Fruit fly (Drosophila melanogaster) whole organism, embryonic: Measurements from ENCODE around the gene Arl8.
A peak's percentile ranks its signal among the peaks of the same experiment; 100 is the strongest.

ENCODE experiments used
- Antp ChIP-seq: fragments of 200-800 bp; sonication (Bioruptor generic); optimal IDR thresholded peaks from 3 replicates; lab custom pipeline; 2016; ENCODE audit warnings: missing biosample characterization, missing genetic modification characterization
- Atf3 ChIP-seq: fragments of 200-800 bp; sonication (Bioruptor generic); optimal IDR thresholded peaks from 3 replicates; lab custom pipeline; 2016; ENCODE audit warnings: missing biosample characterization, missing genetic modification characterization
- Awh ChIP-seq: fragments of 200-800 bp; sonication (Bioruptor generic); IDR thresholded peaks from 2 replicates; pipeline ENCODE4, ENCODE4 v1.3.6; 2022; ENCODE audit warnings: missing biosample characterization, missing genetic modification characterization
- B-H2 ChIP-seq: fragments of 200-800 bp; sonication (Bioruptor generic); optimal IDR thresholded peaks from 2 replicates; lab custom pipeline; 2018; ENCODE audit warnings: missing biosample characterization, mild to moderate bottlenecking, missing genetic modification characterization
- BEAF-32 ChIP-seq: fragments of 200-800 bp; sonication (Bioruptor generic); optimal IDR thresholded peaks from 3 replicates; lab custom pipeline; 2017; ENCODE audit warnings: missing biosample characterization, missing genetic modification characterization, mild to moderate bottlenecking, moderate library complexity, missing genetic modification reagents
- Bgb ChIP-seq: fragments of 200-800 bp; sonication (Bioruptor generic); IDR thresholded peaks from 2 replicates; pipeline ENCODE4 v1.3.6; 2022; ENCODE audit warnings: missing biosample characterization, missing genetic modification characterization; ENCODE audit not compliant: partially characterized antibody
- Bteb2 ChIP-seq: fragments of 200-800 bp; sonication (Bioruptor generic); optimal IDR thresholded peaks from 2 replicates; lab custom pipeline; 2016; ENCODE audit warnings: missing biosample characterization, missing genetic modification characterization
- CG10654 ChIP-seq: fragments of 200-800 bp; sonication (Bioruptor generic); optimal IDR thresholded peaks from 2 replicates; lab custom pipeline; 2016; ENCODE audit warnings: missing biosample characterization, missing genetic modification characterization
- CG11093 ChIP-seq: fragments of 200-800 bp; sonication (Bioruptor generic); IDR thresholded peaks from 3 replicates; pipeline ENCODE4 v1.3.6; 2022; ENCODE audit warnings: missing biosample characterization, missing genetic modification characterization
- CG11247 ChIP-seq: fragments of 200-800 bp; sonication (Bioruptor generic); IDR thresholded peaks from 2 replicates; pipeline ENCODE4 v1.3.6; 2022; ENCODE audit warnings: missing biosample characterization, missing genetic modification characterization
- CG11456 ChIP-seq: fragments of 200-800 bp; sonication (Bioruptor generic); IDR thresholded peaks from 3 replicates; pipeline ENCODE4 v1.3.6; 2022; ENCODE audit warnings: missing biosample characterization, missing genetic modification characterization
- CG12299 ChIP-seq: fragments of 200-800 bp; sonication (Bioruptor generic); optimal IDR thresholded peaks from 2 replicates; lab custom pipeline; 2018; ENCODE audit warnings: missing biosample characterization, mild to moderate bottlenecking, missing genetic modification characterization
- CG13287 ChIP-seq: fragments of 200-800 bp; sonication (Bioruptor generic); IDR thresholded peaks from 2 replicates; pipeline ENCODE4 v1.3.6; 2022; ENCODE audit warnings: missing biosample characterization, missing genetic modification characterization; ENCODE audit not compliant: partially characterized antibody
- CG15073 ChIP-seq: fragments of 200-800 bp; sonication (Bioruptor generic); optimal IDR thresholded peaks from 2 replicates; lab custom pipeline; 2016; ENCODE audit warnings: missing biosample characterization, missing genetic modification characterization
- CG16863 ChIP-seq: fragments of 200-800 bp; sonication (Bioruptor generic); optimal IDR thresholded peaks from 3 replicates; lab custom pipeline; 2016; ENCODE audit warnings: missing biosample characterization, missing genetic modification characterization
- CG18476 ChIP-seq: fragments of 200-800 bp; sonication (Bioruptor generic); optimal IDR thresholded peaks from 2 replicates; lab custom pipeline; 2016; ENCODE audit warnings: missing biosample characterization, mild to moderate bottlenecking, missing genetic modification characterization
- CG33557 ChIP-seq: fragments of 200-800 bp; sonication (Bioruptor generic); optimal IDR thresholded peaks from 2 replicates; lab custom pipeline; 2019; ENCODE audit warnings: missing biosample characterization, mild to moderate bottlenecking, missing genetic modification characterization, moderate library complexity
- CG3838 ChIP-seq: fragments of 200-800 bp; sonication (Bioruptor generic); optimal IDR thresholded peaks from 3 replicates; lab custom pipeline; 2016; ENCODE audit warnings: missing biosample characterization, missing genetic modification characterization
- CG4707 ChIP-seq: fragments of 200-800 bp; sonication (Bioruptor generic); optimal IDR thresholded peaks from 2 replicates; lab custom pipeline; 2018; ENCODE audit warnings: missing biosample characterization, mild to moderate bottlenecking, missing genetic modification characterization, moderate library complexity
- CG4820 ChIP-seq: fragments of 200-800 bp; sonication (Bioruptor generic); optimal IDR thresholded peaks from 3 replicates; lab custom pipeline; 2016; ENCODE audit warnings: missing biosample characterization, missing genetic modification characterization
- CG8281 ChIP-seq: fragments of 200-800 bp; sonication (Bioruptor generic); optimal IDR thresholded peaks from 2 replicates; lab custom pipeline; 2018; ENCODE audit warnings: missing biosample characterization, mild to moderate bottlenecking, missing genetic modification characterization, moderate library complexity
- D ChIP-seq, 2 experiments: fragments of 200-800 bp in 1 of 2; fragments of >200 bp in 1 of 2; sonication (Bioruptor generic) in 1 of 2; optimal IDR thresholded peaks; 2 replicates in 1 of 2; 3 replicates in 1 of 2; lab custom pipeline; 2017; ENCODE audit warnings: mild to moderate bottlenecking in 1 of 2, missing biosample characterization in 1 of 2, missing genetic modification characterization in 1 of 2, missing genetic modification reagents in 1 of 2
- Doc3 ChIP-seq: fragments of 200-800 bp; sonication (Bioruptor generic); IDR thresholded peaks from 3 replicates; pipeline ENCODE4 v1.3.6; 2022; ENCODE audit warnings: missing biosample characterization, missing genetic modification characterization; ENCODE audit not compliant: partially characterized antibody
- E2f2 ChIP-seq: fragments of 200-800 bp; sonication (Bioruptor generic); IDR thresholded peaks from 2 replicates; pipeline ENCODE4 v1.3.6; 2022; ENCODE audit warnings: missing biosample characterization, missing genetic modification characterization
- Elba2 ChIP-seq: fragments of 200-800 bp; sonication (Bioruptor generic); optimal IDR thresholded peaks from 3 replicates; lab custom pipeline; 2016; ENCODE audit warnings: missing biosample characterization, missing genetic modification characterization
- Gsc ChIP-seq: fragments of 200-800 bp; sonication (Bioruptor generic); IDR thresholded peaks from 2 replicates; pipeline ENCODE4 v1.3.6; 2022; ENCODE audit warnings: missing biosample characterization, missing genetic modification characterization
- HHEX ChIP-seq: fragments of 200-800 bp; sonication (Bioruptor generic); optimal IDR thresholded peaks from 3 replicates; lab custom pipeline; 2017; ENCODE audit warnings: missing biosample characterization, mild to moderate bottlenecking, missing genetic modification characterization, missing genetic modification reagents
- Lpt ChIP-seq: fragments of >200 bp; optimal IDR thresholded peaks from 2 replicates; lab custom pipeline; 2018; ENCODE audit warnings: missing biosample characterization, missing genetic modification characterization
- Med ChIP-seq: fragments of 200-800 bp; sonication (Bioruptor generic); peaks from one replicate; lab custom pipeline; 2016; ENCODE audit warnings: missing biosample characterization, missing genetic modification characterization, mild to moderate bottlenecking, inconsistent platforms, moderate library complexity
- Meics ChIP-seq: fragments of 200-800 bp; sonication (Bioruptor generic); optimal IDR thresholded peaks from 2 replicates; lab custom pipeline; 2017; ENCODE audit warnings: missing biosample characterization, mild to moderate bottlenecking, missing genetic modification characterization
- Mes4 ChIP-seq: fragments of 200-800 bp; sonication (Bioruptor generic); optimal IDR thresholded peaks from 2 replicates; lab custom pipeline; 2016; ENCODE audit warnings: missing biosample characterization, missing genetic modification characterization
- Sox100B ChIP-seq: fragments of 200-800 bp; sonication (Bioruptor generic); optimal IDR thresholded peaks from 3 replicates; lab custom pipeline; 2018; ENCODE audit warnings: missing biosample characterization, mild to moderate bottlenecking, missing genetic modification characterization
- Sry-δ ChIP-seq: fragments of 200-800 bp; sonication (Bioruptor generic); optimal IDR thresholded peaks from 2 replicates; lab custom pipeline; 2016; ENCODE audit warnings: missing biosample characterization, missing genetic modification characterization
- Taf1 ChIP-seq: fragments of 200-800 bp; sonication (Bioruptor generic); IDR thresholded peaks from 2 replicates; pipeline ENCODE4 v1.3.6; 2022; ENCODE audit warnings: missing biosample characterization, missing genetic modification characterization
- da ChIP-seq: fragments of 200-800 bp; sonication (Bioruptor generic); optimal IDR thresholded peaks from 2 replicates; lab custom pipeline; 2016; ENCODE audit warnings: missing biosample characterization, missing genetic modification characterization
- dati ChIP-seq: fragments of 200-800 bp; sonication (Bioruptor generic); IDR thresholded peaks from 2 replicates; pipeline ENCODE4 v1.3.6; 2022; ENCODE audit warnings: missing biosample characterization, missing genetic modification characterization
- dpn ChIP-seq, 2 experiments: fragments of 200-800 bp; sonication (Bioruptor generic); optimal IDR thresholded peaks; 3 replicates each; lab custom pipeline; 2016; ENCODE audit warnings: missing biosample characterization in 2 of 2, missing genetic modification characterization in 2 of 2
- ewg ChIP-seq: fragments of 200-800 bp; sonication (Bioruptor generic); optimal IDR thresholded peaks from 3 replicates; lab custom pipeline; 2017; ENCODE audit warnings: mild to moderate bottlenecking, missing biosample characterization, missing genetic modification reagents, missing genetic modification characterization
- gfzf ChIP-seq: fragments of 200-800 bp; sonication (Bioruptor generic); optimal IDR thresholded peaks from 2 replicates; lab custom pipeline; 2016; ENCODE audit warnings: missing biosample characterization, mild to moderate bottlenecking, missing genetic modification characterization, moderate library complexity
- jigr1 ChIP-seq: fragments of 200-800 bp; sonication (Bioruptor generic); IDR thresholded peaks from 3 replicates; pipeline ENCODE4 v1.3.6; 2022; ENCODE audit warnings: missing biosample characterization, missing genetic modification characterization
- lab ChIP-seq: fragments of 200-800 bp; sonication (Bioruptor generic); optimal IDR thresholded peaks from 3 replicates; lab custom pipeline; 2017; ENCODE audit warnings: missing biosample characterization, missing genetic modification characterization, mild to moderate bottlenecking, moderate library complexity, missing genetic modification reagents
- nerfin-2 ChIP-seq: fragments of 200-800 bp; sonication (Bioruptor generic); IDR thresholded peaks from 2 replicates; pipeline ENCODE4 v1.3.6; 2022; ENCODE audit warnings: missing biosample characterization, missing genetic modification characterization; ENCODE audit not compliant: partially characterized antibody
- oc ChIP-seq: fragments of 200-800 bp; sonication (Bioruptor generic); optimal IDR thresholded peaks from 2 replicates; lab custom pipeline; 2018; ENCODE audit warnings: missing biosample characterization, mild to moderate bottlenecking, missing genetic modification characterization, moderate library complexity
- rib ChIP-seq: fragments of 200-800 bp; sonication (Bioruptor generic); IDR thresholded peaks from 2 replicates; pipeline ENCODE4 v1.3.6; 2022; ENCODE audit warnings: missing biosample characterization, missing genetic modification characterization
- slou ChIP-seq: fragments of 200-800 bp; sonication (Bioruptor generic); optimal IDR thresholded peaks from 3 replicates; lab custom pipeline; 2016; ENCODE audit warnings: missing biosample characterization, missing genetic modification characterization
- sob ChIP-seq: fragments of 200-800 bp; sonication (Bioruptor generic); IDR thresholded peaks from 2 replicates; pipeline ENCODE4 v1.3.6; 2022; ENCODE audit warnings: missing biosample characterization, missing genetic modification characterization
- sug ChIP-seq: fragments of 200-800 bp; optimal IDR thresholded peaks from 2 replicates; lab custom pipeline; 2019; ENCODE audit warnings: missing biosample characterization, mild to moderate bottlenecking, missing genetic modification characterization, moderate library complexity
- tap ChIP-seq: fragments of 200-800 bp; optimal IDR thresholded peaks from 3 replicates; lab custom pipeline; 2019; ENCODE audit warnings: missing biosample characterization, mild to moderate bottlenecking, missing genetic modification characterization, moderate library complexity
- tio ChIP-seq: fragments of 200-800 bp; sonication (Bioruptor generic); optimal IDR thresholded peaks from 2 replicates; lab custom pipeline; 2017; ENCODE audit warnings: missing biosample characterization, missing genetic modification characterization, inconsistent platforms
- toy ChIP-seq: fragments of 200-800 bp; sonication (Bioruptor generic); IDR thresholded peaks from 2 replicates; pipeline ENCODE4 v1.3.6; 2022; ENCODE audit warnings: missing biosample characterization, missing genetic modification characterization
- unc-4 ChIP-seq: fragments of 200-800 bp; sonication (Bioruptor generic); IDR thresholded peaks from 2 replicates; pipeline ENCODE4 v1.3.6; 2022; ENCODE audit warnings: missing biosample characterization, missing genetic modification characterization; ENCODE audit not compliant: partially characterized antibody

Arl8 gene

DNA sequence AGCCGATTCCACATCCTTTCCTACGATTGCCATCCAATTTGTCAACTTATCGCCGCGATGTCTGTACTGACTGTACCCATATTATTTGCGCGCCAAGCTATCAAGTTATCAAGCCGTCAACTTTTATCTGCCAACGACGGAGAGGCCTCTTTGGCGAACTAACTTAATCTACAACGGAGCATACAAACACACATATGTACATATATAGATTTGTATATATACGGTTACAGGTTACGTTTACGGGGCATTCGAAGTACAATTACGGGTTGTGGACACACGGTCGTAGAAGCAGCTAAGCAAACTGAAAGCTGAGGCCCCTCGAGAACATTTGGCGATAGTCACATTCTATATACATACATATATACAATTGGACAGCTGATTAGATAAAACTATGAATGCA is 11.2 kb upstream of the Arl8 start (continued):
- TF ChIP-seq CG18476 (GFP tag; lab: Kevin White, UChicago) (peak; percentile 7), CG3838 (GFP tag; lab: Kevin White, UChicago) (peak; percentile 26), CG10654 (no peak), Sry-δ (no peak), E2f2 (GFP tag; lab: Robert Waterston, UW) (no peak), nerfin-2 (no peak), CG4820 (GFP tag; lab: Kevin White, UChicago) (no peak), Bgb (GFP tag; lab: Robert Waterston, UW) (no peak), Meics (GFP tag; lab: Kevin White, UChicago) (peak; percentile 54), oc (no peak), lab (GFP tag; lab: Kevin White, UChicago) (peak; percentile 89), da (no peak), CG16863 (GFP tag; lab: Kevin White, UChicago) (no peak), gfzf (no peak), B-H2 (GFP tag; lab: Kevin White, UChicago) (peak; percentile 73), Med (GFP tag; lab: Kevin White, UChicago) (peak; percentile 79), Elba2 (GFP tag; lab: Kevin White, UChicago) (no peak), sob (peak; percentile 45; the same call in 1 of the 2 replicates), rib (peak; percentile 43; the same call in 1 of the 2 replicates), tio (GFP tag; lab: Kevin White, UChicago) (no peak), Doc3 (GFP tag; lab: Robert Waterston, UW) (no peak), Bteb2 (GFP tag; lab: Kevin White, UChicago) (peak; percentile 12), CG11456 (GFP tag; lab: Robert Waterston, UW) (no peak), CG11093 (GFP tag; lab: Robert Waterston, UW) (no peak), Mes4 (GFP tag; lab: Kevin White, UChicago) (no peak), ewg (GFP tag; lab: Kevin White, UChicago) (no peak), CG33557 (GFP tag; lab: Kevin White, UChicago) (no peak), Sox100B (GFP tag; lab: Kevin White, UChicago) (no peak), Taf1 (no peak), toy (GFP tag; lab: Robert Waterston, UW) (no peak), CG15073 (GFP tag; lab: Kevin White, UChicago) (no peak), Atf3 (GFP tag; lab: Kevin White, UChicago) (no peak), sug (tag; lab: Kevin White, UChicago) (peak; percentile 70), jigr1 (GFP tag; lab: Robert Waterston, UW) (no peak), dati (GFP tag; lab: Robert Waterston, UW) (no peak), CG12299 (tag; lab: Kevin White, UChicago) (peak; percentile 74), unc-4 (GFP tag; lab: Robert Waterston, UW) (no peak), Antp (no peak), tap (tag; lab: Kevin White, UChicago) (peak; percentile 45), slou (GFP tag; lab: Kevin White, UChicago) (no peak), Awh (no peak), CG11247 (no peak), Gsc (GFP tag; lab: Robert Waterston, UW) (no peak), HHEX (GFP tag; lab: Kevin White, UChicago) (peak; percentile 53), BEAF-32 (GFP tag; lab: Kevin White, UChicago) (no peak), Lpt (no peak), CG8281 (tag; lab: Kevin White, UChicago) (peak; percentile 92), dpn (GFP tag; optimal IDR thresholded peaks at IDR 0.05; lab: Kevin White, UChicago) (no peak), D (optimal IDR thresholded peaks at IDR 0.05; lab: Kevin White, UChicago) (no peak), D (GFP tag; optimal IDR thresholded peaks at IDR 0.05; lab: Kevin White, UChicago) (no peak), CG4707 (GFP tag; lab: Kevin White, UChicago) (peak; percentile 14), CG13287 (no peak)
